Fruit fly (Drosophila melanogaster) Kc167 (cell line): ENCODE results near the gene btn.

ENCODE experiments used
- Myc ChIP-seq: fragments of >200 bp; optimal IDR thresholded peaks from 2 replicates; lab custom pipeline; 2017; ENCODE audit warnings: missing external identifiers
- Sin3A ChIP-seq: fragments of >200 bp; optimal IDR thresholded peaks from 2 replicates; lab custom pipeline; 2018; ENCODE audit warnings: missing external identifiers
- insv ChIP-seq: fragments of >200 bp; optimal IDR thresholded peaks from 3 replicates; lab custom pipeline; 2018; ENCODE audit warnings: missing external identifiers
- psq ChIP-seq: fragments of >200 bp; optimal IDR thresholded peaks from 2 replicates; lab custom pipeline; 2017; ENCODE audit warnings: missing external identifiers

DNA sequence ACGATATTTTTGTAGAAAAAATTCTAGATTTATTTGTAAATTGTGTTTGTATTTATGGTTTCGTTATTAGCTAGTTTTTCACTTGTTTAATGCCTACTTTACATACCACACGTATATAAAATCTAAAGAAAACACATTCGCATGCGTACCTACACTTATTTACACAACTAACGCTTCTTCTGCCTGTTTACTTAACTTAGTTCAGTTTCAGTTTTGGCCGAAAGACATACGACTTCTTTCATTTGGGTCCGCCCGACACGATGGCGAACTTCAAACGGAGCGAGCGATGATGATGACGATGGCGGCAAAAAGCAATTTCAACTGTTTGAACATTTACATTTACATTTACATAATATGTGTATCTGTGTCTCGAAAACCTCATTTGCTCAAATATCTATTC lies 28.0 kb downstream of the btn start:
- TF ChIP-seq Sin3A (lab: Kevin White, UChicago) (no peak), insv (lab: Kevin White, UChicago) (no peak), Myc (no peak), psq (lab: Kevin White, UChicago) (no peak)
